Worm (Caenorhabditis elegans): ENCODE data around the gene pfn-2.

ce11 chrX:5303500-5303899 lies 50.4 kb downstream of the pfn-2 start, which contains the start of gene ags-3:
- TF ChIP-seq elt-1 (tag; optimal IDR thresholded peaks at IDR 0.05) (no peak), unc-39 (tag; optimal IDR thresholded peaks at IDR 0.05) (no peak), skn-1 (tag; optimal IDR thresholded peaks at IDR 0.05) (no peak), ceh-28 (tag; optimal IDR thresholded peaks at IDR 0.05) (no peak), fkh-2 (tag; optimal IDR thresholded peaks at IDR 0.05) (no peak), nhr-12 (tag; optimal IDR thresholded peaks at IDR 0.05) (no peak), pha-4 (tag; optimal IDR thresholded peaks at IDR 0.05) (no peak), nhr-11 (tag; optimal IDR thresholded peaks at IDR 0.05) (no peak), fos-1 (tag; optimal IDR thresholded peaks at IDR 0.05) (no peak), nfya-1 (tag; optimal IDR thresholded peaks at IDR 0.05; ENCODE audit: insufficient read depth) (no peak), lin-39 (tag; optimal IDR thresholded peaks at IDR 0.05) (no peak), unc-62 (GFP tag; optimal IDR thresholded peaks at IDR 0.05) (no peak), ztf-4 (tag; optimal IDR thresholded peaks at IDR 0.05) (no peak)

Measured in whole organism, L3 larva.